Worm (Caenorhabditis elegans): Measurements from ENCODE around the gene B0507.5.

Gene B0507.5

DNA sequence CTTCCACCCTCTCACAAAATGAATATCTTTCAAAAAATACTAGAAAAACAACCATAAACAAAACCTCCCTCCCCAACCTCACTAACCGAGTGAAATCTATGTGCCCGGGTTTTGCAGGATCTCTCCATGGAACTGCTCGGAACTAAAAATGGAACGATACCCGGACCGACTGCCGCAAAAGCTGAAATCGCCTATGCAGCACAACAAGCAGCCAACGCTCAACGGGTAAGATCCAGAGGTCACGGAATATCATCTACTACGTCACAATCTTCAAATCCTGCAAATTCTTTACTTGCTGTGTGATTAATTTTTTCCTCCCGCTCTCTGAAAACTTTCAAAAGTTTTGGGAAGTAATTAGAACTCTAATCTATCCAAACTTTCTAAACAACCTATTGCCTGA lies 35.9 kb downstream of the B0507.5 start:
- TF ChIP-seq nhr-43 (tag; optimal IDR thresholded peaks at IDR 0.05; ENCODE audit: poor library complexity, severe bottlenecking) (no peak), fkh-10 (GFP tag; optimal IDR thresholded peaks at IDR 0.05) (no peak)

DNA sequence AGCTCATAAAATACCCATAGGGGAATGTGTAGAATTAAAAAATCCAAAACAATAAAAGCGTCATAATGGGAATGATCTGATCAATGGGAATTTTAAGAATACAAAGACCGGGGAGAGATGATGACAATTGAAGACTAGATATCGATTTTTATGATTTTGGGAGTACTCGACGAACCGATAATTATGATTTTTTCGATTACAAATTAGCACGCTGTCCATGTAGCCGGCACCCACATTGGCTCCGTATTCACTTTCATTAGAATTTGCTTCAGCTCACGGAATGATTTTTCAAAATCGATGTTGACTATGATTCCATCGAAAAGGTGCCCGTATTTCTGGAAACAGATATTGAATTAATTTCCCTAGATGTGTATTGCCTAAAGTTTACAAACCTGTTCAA lies 39.3 kb downstream of the B0507.5 start:
- TF ChIP-seq nhr-12 (tag; optimal IDR thresholded peaks at IDR 0.05), result no peak

DNA sequence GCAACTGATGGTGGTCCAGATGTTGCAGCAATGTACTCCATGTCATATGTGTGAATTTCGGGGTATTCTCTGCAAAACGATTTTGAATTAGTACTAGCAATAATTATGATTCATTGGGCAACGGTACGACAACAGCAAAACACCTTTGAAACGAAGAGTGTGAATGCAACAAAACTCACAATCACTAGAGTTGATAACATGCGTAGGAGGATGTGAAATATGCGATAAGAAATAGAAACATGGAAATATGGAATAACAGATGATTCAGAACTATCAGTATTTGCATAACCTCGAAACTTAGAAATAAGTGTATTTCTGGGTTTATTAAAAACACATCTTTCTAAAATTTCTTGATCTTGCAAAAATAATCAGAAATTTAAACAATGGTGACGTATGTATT lies 42.0 kb downstream of the B0507.5 start:
- no peak for TF ChIP-seq mdl-1 (tag; optimal IDR thresholded peaks at IDR 0.05)
- TF ChIP-seq pqm-1 (tag; optimal IDR thresholded peaks at IDR 0.05), result peak; percentile 86
- TF ChIP-seq elt-2 (tag; optimal IDR thresholded peaks at IDR 0.05), result peak; percentile 53

DNA sequence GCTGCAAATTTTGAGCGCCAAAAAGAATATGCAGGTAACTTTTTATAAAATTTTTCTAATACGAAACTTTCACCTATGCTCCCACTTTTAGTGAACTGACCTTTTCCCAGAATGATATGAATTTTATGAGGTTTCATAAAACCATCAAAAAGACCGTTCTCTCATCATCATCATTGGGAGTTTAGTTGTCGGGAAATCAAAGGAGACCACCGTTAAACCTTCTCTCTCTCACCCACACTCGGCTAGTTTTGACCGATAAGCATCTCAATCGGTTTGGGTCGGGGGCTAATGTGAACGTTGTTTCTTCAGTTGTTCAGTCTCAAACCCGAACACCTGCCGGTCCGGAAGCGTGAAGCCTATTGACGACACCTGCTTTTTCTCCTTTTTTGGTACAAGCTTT lies 42.8 kb downstream of the B0507.5 start:
- TF ChIP-seq ceh-9 (tag; optimal IDR thresholded peaks at IDR 0.05) (no peak), fkh-2 (tag; optimal IDR thresholded peaks at IDR 0.05) (no peak), hmg-11 (tag; optimal IDR thresholded peaks at IDR 0.05) (no peak), elt-2 (tag; optimal IDR thresholded peaks at IDR 0.05) (peak; percentile 25)

DNA sequence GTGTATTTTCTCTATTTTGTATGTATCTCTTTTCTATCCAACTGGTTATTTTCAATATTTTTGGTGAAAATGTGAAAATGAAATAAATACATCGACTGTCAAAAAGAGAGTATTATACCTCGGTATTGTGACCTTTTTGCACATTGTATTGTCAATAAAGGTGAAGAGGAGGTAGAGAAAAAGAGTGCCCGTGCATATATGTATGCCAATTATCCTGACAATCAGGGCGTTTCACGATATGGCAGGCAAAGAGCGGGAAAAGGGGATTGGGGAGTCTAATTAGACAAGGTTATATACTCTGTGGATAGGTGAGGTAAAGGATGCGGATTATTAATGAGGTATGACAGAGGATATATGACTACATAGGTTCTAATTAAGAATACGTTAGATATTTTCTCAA lies 43.4 kb downstream of the B0507.5 start:
- TF ChIP-seq pha-4 (tag; optimal IDR thresholded peaks at IDR 0.05) (peak; percentile 44), aly-2 (tag; optimal IDR thresholded peaks at IDR 0.05) (no peak)

DNA sequence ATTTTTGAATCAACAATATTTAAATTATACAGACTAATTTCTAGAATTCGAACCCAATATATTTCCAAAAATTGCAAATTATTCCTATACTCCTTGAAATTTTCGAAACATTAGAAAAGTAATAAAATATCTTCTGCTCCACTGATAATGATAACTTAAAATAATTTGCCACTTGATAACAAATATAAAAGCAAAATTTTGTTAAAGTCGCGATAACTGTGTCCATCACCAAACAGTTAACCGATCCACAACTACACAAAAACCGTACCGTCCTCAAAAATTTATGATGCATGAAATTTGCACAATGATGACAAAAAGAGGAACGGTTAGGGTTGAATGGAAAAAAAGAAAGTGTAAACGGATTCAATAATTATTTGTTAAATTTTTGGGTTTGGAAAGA lies 45.0 kb downstream of the B0507.5 start:
- TF ChIP-seq elt-2 (tag; optimal IDR thresholded peaks at IDR 0.05), result peak; percentile 8
- TF ChIP-seq eor-1 (tag; optimal IDR thresholded peaks at IDR 0.05), result no peak
- no peak for TF ChIP-seq jun-1 (tag; optimal IDR thresholded peaks at IDR 0.05)
- no peak for TF ChIP-seq zag-1 (tag; optimal IDR thresholded peaks at IDR 0.05)
- TF ChIP-seq fkh-2 (tag; optimal IDR thresholded peaks at IDR 0.05), result no peak
- no peak for TF ChIP-seq ceh-28 (tag; optimal IDR thresholded peaks at IDR 0.05)
- no peak for TF ChIP-seq nhr-28 (tag; optimal IDR thresholded peaks at IDR 0.05)
- TF ChIP-seq nhr-76 (tag; optimal IDR thresholded peaks at IDR 0.05), result no peak
- no peak for TF ChIP-seq ceh-16 (tag; optimal IDR thresholded peaks at IDR 0.05)

DNA sequence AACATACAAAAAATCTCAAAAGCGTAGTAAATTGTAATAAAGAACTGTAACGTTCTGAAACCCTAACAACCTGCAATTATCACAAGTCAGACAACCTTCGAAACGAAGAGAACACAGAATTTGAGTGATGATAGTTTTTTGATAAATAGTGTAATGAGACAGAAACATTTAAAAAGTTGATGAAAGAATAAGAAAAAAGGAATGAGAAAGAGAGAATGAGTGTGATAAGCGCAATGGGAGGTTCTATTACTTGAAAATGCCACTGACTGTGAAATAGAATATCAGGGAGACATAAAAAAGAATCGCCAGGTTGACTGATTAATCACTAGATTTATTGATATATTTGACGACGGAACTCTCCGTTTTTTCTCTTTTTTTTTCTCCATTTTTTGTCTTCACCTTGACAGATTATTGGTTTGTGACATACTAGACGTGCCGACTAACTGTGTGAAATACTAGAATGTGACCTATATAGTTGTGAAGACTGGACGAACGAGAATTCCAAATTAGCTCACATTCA lies 45.9 kb downstream of the B0507.5 start:
- TF ChIP-seq unc-62 (GFP tag; optimal IDR thresholded peaks at IDR 0.05) (no peak), nfya-1 (tag; optimal IDR thresholded peaks at IDR 0.05; ENCODE audit: insufficient read depth) (no peak), elt-2 (tag; optimal IDR thresholded peaks at IDR 0.05) (peak; percentile 21), nhr-25 (tag; optimal IDR thresholded peaks at IDR 0.05) (peak; percentile 29)

DNA sequence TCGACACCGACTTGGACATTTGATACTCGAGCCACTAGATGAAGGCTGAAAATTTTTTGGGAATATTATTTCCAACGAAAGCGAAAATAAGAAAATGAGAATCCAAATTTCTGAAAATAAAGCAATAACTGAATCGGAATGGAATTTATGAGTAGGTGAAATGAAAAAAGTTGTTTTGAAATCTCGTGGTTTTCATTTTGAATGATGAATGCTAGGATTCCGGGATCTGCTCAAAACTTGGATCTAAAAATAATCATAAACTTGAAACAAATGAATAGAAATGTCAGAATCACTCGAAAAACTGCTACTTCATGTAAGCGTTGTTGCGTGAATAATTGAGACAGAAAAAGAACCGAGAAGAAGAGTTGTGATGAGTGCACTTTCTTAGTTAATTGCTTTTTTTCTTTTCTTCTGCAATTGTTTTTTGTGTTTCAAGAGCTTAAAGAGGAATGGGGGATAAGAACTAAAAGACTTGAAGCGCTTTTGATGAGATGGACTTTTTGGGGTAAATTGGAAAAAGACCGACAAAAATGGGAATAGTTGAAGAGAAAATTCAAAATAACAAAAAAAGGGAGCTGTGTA lies 47.6 kb downstream of the B0507.5 start, which contains the start of gene magu-2:
magu-2 (minus strand) TSS at position 51 of the 582 bp plus-strand sequence.
- no peak for TF ChIP-seq ceh-82 (tag; optimal IDR thresholded peaks at IDR 0.05)
- TF ChIP-seq fkh-10 (GFP tag; optimal IDR thresholded peaks at IDR 0.05), result peak; percentile 32

DNA sequence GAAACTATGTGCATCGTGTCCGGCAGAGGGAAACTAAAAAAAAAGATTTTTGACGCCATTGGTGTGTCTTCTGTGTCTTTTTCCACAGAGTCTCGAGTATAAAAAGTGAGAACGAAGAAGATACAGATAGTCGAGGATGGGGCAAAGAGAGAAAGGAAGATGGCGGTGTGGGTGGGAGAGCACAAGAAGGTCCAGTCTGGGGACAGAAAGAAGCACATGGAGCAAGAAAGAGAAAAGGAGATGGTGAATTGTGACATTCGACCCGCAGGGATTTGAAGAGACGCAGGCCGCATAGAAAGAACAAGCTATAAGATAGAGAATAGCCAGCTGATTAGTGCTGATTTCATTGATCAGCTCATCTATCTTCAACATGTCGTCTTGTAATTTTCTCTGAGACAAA lies 48.8 kb downstream of the B0507.5 start:
- TF ChIP-seq skn-1 (tag; optimal IDR thresholded peaks at IDR 0.05) (no peak), hmg-11 (tag; optimal IDR thresholded peaks at IDR 0.05) (peak; percentile 8), lin-39 (tag; optimal IDR thresholded peaks at IDR 0.05) (peak; percentile 48), unc-62 (GFP tag; optimal IDR thresholded peaks at IDR 0.05) (peak; percentile 3), R02D3.7 (tag; optimal IDR thresholded peaks at IDR 0.05) (no peak)
